Fruit fly (Drosophila melanogaster) S2 (cell line): Measurements from ENCODE around the gene abo.

Experiments
- CG8478 ChIP-seq: fragments of >200 bp; optimal IDR thresholded peaks from 2 replicates; lab custom pipeline; 2018
- CTCF ChIP-seq, 2 experiments: fragments of >200 bp; optimal IDR thresholded peaks; 2 replicates each; lab custom pipeline; 2018

DNA sequence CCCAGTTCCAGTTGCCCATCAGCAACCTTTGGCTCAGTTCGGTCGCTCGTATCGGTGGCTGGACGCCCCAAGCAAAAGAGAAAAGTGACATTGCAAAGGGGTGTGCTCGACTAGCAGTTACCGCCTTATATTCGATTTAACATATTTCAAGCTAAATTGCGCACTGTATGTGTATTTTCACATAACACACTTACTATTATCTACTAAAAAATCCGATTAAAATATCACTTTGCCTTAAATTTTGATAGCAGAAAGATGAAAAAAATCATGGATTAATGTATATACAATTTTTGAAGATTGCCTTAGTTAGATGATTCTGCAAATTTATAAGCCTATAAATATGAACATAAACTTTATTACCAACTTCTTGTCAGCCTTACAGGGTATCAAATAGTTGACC lies 46.5 kb upstream of the abo start:
- TF ChIP-seq CTCF (optimal IDR thresholded peaks at IDR 0.05; lab: Kevin White, UChicago) (no peak), CG8478 (no peak)
